Fruit fly (Drosophila melanogaster): ENCODE data around the gene CG33285.

The CG33285 gene

DNA sequence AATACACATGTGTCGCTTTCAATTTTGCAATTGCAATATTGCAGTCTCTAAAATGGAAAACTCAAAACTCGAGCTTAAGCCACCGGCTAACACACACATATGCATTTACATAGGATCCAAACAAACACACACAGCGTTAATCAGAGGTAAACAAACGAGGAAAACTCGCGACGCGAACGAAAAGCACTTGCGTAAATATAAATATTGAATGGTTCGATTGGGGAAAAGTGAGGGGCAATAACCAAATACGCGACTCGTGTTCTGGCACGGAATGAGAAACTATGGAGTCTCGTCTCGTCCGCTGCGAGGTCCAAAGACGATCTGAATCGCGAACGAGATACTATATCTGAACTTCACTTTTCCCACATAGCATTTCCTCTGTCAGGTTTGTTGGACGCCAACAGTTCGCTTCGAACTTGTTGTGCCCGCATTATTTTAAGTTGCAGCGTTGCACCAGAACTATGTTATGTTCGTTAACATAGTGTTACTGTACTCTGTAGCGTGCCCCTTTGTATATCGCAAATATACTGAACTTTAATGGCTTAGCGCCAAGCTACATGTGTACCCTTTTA lies 42.1 kb upstream of the CG33285 start, which contains the start of gene ko (continued):
- TF ChIP-seq CG7987 (GFP tag; optimal IDR thresholded peaks at IDR 0.05) (peak; percentile 54), CG8359 (GFP tag; optimal IDR thresholded peaks at IDR 0.05; ENCODE audit: borderline replicate concordance) (no peak), bbx (GFP tag; IDR thresholded peaks at IDR 0.05; ENCODE audit: partially characterized antibody) (peak; percentile 18; the same call in 1 of the 2 replicates), CG33213 (GFP tag; optimal IDR thresholded peaks at IDR 0.05) (peak; percentile 19), Atf6 (GFP tag; IDR thresholded peaks at IDR 0.05) (no peak; the same call in 1 of the 2 replicates), CG12071 (GFP tag; optimal IDR thresholded peaks at IDR 0.05) (peak; percentile 18), sc (optimal IDR thresholded peaks at IDR 0.05) (no peak), sc (GFP tag; optimal IDR thresholded peaks at IDR 0.05) (peak; percentile 48), Hey (tag; optimal IDR thresholded peaks at IDR 0.05) (no peak), CG17359 (tag; optimal IDR thresholded peaks at IDR 0.05) (peak; percentile 58), bcd (GFP tag; optimal IDR thresholded peaks at IDR 0.05) (no peak), CG2712 (tag; optimal IDR thresholded peaks at IDR 0.05) (peak; percentile 37), CG14667 (GFP tag; IDR thresholded peaks at IDR 0.05) (no peak), CG12744 (GFP tag; optimal IDR thresholded peaks at IDR 0.05) (no peak), btn (GFP tag; optimal IDR thresholded peaks at IDR 0.05) (peak; percentile 63), CG32767 (GFP tag; IDR thresholded peaks at IDR 0.05) (no peak), Xrp1 (GFP tag; IDR thresholded peaks at IDR 0.05) (peak; percentile 67), ATbp (GFP tag; optimal IDR thresholded peaks at IDR 0.05) (peak; percentile 77), CG1792 (GFP tag; optimal IDR thresholded peaks at IDR 0.05) (no peak), sug (tag; optimal IDR thresholded peaks at IDR 0.05) (no peak), CG8281 (tag; optimal IDR thresholded peaks at IDR 0.05) (peak; percentile 7), NfI (GFP tag; optimal IDR thresholded peaks at IDR 0.05) (peak; percentile 5), CG12299 (tag; optimal IDR thresholded peaks at IDR 0.05) (peak; percentile 20), CG12236 (GFP tag; optimal IDR thresholded peaks at IDR 0.05) (peak; percentile 23), onecut (GFP tag; IDR thresholded peaks at IDR 0.05) (peak; percentile 46; the same call in 1 of the 2 replicates), CG3163 (GFP tag; optimal IDR thresholded peaks at IDR 0.05) (peak; percentile 6), nau (GFP tag; optimal IDR thresholded peaks at IDR 0.05) (peak; percentile 55), Spps (tag; optimal IDR thresholded peaks at IDR 0.05) (peak; percentile 25), Rfx (GFP tag; IDR thresholded peaks at IDR 0.05) (no peak), CG13424 (tag; optimal IDR thresholded peaks at IDR 0.05) (peak; percentile 48), NC2α (GFP tag; optimal IDR thresholded peaks at IDR 0.05) (no peak), D (optimal IDR thresholded peaks at IDR 0.05) (no peak), D (GFP tag; optimal IDR thresholded peaks at IDR 0.05) (peak; percentile 58), CG1233 (GFP tag; optimal IDR thresholded peaks at IDR 0.05) (peak; percentile 48), Kr (GFP tag; optimal IDR thresholded peaks at IDR 0.05) (peak; percentile 14), Drgx (GFP tag; IDR thresholded peaks at IDR 0.05) (no peak), wek (GFP tag; optimal IDR thresholded peaks at IDR 0.05) (peak; percentile 83), HLHmδ (GFP tag; optimal IDR thresholded peaks at IDR 0.05) (peak; percentile 60), kni (GFP tag; optimal IDR thresholded peaks at IDR 0.05) (peak; percentile 84), CG18599 (GFP tag; optimal IDR thresholded peaks at IDR 0.05) (peak; percentile 36), Nf-YB (GFP tag; optimal IDR thresholded peaks at IDR 0.05) (peak; percentile 42), gsb-n (tag; optimal IDR thresholded peaks at IDR 0.05) (peak; percentile 51), sens (GFP tag) (peak; percentile 93), zfh1 (GFP tag; IDR thresholded peaks at IDR 0.05) (0 out of 3 replicates have a peak, but pooled peaks have one; percentile 36)

All from whole organism, embryonic.